Fruit fly (Drosophila melanogaster) whole organism, wandering third instar larva: Measurements from ENCODE around the gene Sema1a.

ENCODE experiments used
- CrebA ChIP-seq: fragments of 200-800 bp; sonication (Bioruptor generic); optimal IDR thresholded peaks from 2 replicates; lab custom pipeline; 2016; ENCODE audit warnings: missing biosample characterization, mild to moderate bottlenecking, missing genetic modification characterization, borderline replicate concordance
- Jra ChIP-seq: sonication (Bioruptor generic); optimal IDR thresholded peaks from 2 replicates; lab custom pipeline; 2016; ENCODE audit warnings: missing biosample characterization, missing genetic modification characterization
- brk ChIP-seq: fragments of 200-800 bp; sonication (Bioruptor generic); optimal IDR thresholded peaks from 2 replicates; lab custom pipeline; 2016; ENCODE audit warnings: missing biosample characterization, mild to moderate bottlenecking, missing genetic modification characterization
- dl ChIP-seq, 2 experiments: fragments of 175-275, 200-275 bp in 1 of 2; fragments of 200-275 bp in 1 of 2; sonication (Bioruptor generic); optimal IDR thresholded peaks; lab custom pipeline; 2018; ENCODE audit warnings: mild to moderate bottlenecking in 2 of 2, missing biosample characterization in 2 of 2, missing genetic modification characterization in 2 of 2, moderate library complexity in 2 of 2; ENCODE audit not compliant: partially characterized antibody in 2 of 2, insufficient read depth in 1 of 2
- dmrt93B ChIP-seq: fragments of 200-800 bp; sonication (Bioruptor generic); optimal IDR thresholded peaks from 2 replicates; lab custom pipeline; 2018; ENCODE audit warnings: missing biosample characterization, mild to moderate bottlenecking, missing genetic modification characterization
- fru ChIP-seq: fragments of 200-800 bp; sonication (Bioruptor generic); optimal IDR thresholded peaks from 3 replicates; lab custom pipeline; 2016; ENCODE audit warnings: missing biosample characterization, mild to moderate bottlenecking, missing genetic modification characterization
- h ChIP-seq: fragments of 200-800 bp; sonication (Bioruptor generic); optimal IDR thresholded peaks from 3 replicates; lab custom pipeline; 2016; ENCODE audit warnings: missing biosample characterization, mild to moderate bottlenecking, missing genetic modification characterization

DNA sequence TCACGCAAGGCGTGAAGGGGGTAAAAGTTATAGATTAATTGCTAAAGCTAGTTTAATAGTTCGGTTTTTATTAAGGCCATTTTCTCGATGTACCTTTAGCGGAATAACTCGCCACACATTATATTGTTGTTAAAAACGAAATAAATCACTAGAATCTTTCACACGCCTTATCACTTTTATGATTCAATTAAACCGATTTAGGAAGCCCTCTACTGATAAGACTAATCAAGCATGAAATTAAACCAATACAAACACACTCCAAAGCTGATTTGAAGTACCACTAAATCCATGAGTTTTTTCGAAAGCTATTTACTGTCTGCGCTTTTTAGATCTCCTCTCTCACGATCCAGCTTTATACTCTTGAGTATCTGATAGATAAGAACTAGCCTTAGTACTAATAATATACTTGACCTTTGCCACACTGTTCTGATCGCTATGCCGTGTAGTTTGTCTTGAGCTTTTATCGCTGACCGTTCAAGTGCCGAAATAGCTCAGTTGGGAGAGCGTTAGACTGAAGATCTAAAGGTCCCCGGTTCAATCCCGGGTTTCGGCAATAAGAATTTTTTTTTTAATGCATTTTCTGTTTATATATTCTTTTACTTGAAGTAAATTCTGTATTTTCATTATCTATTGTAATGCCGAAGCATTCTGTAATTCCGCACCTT lies 28.6 kb downstream of the Sema1a start:
- no peak for TF ChIP-seq dmrt93B (GFP tag; lab: Kevin White, UChicago)
- TF ChIP-seq dl (GFP tag; optimal IDR thresholded peaks at IDR 0.05; lab: Kevin White, UChicago; ENCODE audit: insufficient read depth in 1 of 2, partially characterized antibody in 2 of 2), result no peak
- no peak for TF ChIP-seq Jra (GFP tag; lab: Kevin White, UChicago)
- TF ChIP-seq fru (GFP tag; lab: Kevin White, UChicago), result no peak
- no peak for TF ChIP-seq brk (GFP tag; lab: Kevin White, UChicago)
- TF ChIP-seq h, result no peak
- TF ChIP-seq CrebA (GFP tag; lab: Kevin White, UChicago), result no peak
